Worm (Caenorhabditis elegans): ENCODE data around the gene F25B5.6.

The F25B5.6 gene

ce11 chrIII:5900709-5901108, 47.8 kb downstream of the F25B5.6 start (continued):
- TF ChIP-seq nhr-42 (GFP tag; IDR thresholded peaks at IDR 0.05) (no peak), rbr-2 (tag; optimal IDR thresholded peaks at IDR 0.05) (no peak), ceh-62 (tag; optimal IDR thresholded peaks at IDR 0.05) (no peak), ztf-7 (tag; optimal IDR thresholded peaks at IDR 0.05) (no peak), attf-4 (tag; optimal IDR thresholded peaks at IDR 0.05) (no peak), nhr-10 (tag; optimal IDR thresholded peaks at IDR 0.05) (no peak), ces-1 (GFP tag; optimal IDR thresholded peaks at IDR 0.05) (no peak), duxl-1 (tag; optimal IDR thresholded peaks at IDR 0.05; ENCODE audit: poor library complexity) (no peak), hif-1 (tag; optimal IDR thresholded peaks at IDR 0.05) (no peak), unc-39 (tag; optimal IDR thresholded peaks at IDR 0.05) (no peak), mep-1 (tag; optimal IDR thresholded peaks at IDR 0.05) (peak; percentile 44), gei-8 (GFP tag; optimal IDR thresholded peaks at IDR 0.05) (no peak), ceh-28 (tag; optimal IDR thresholded peaks at IDR 0.05) (no peak), hlh-11 (tag; optimal IDR thresholded peaks at IDR 0.05) (peak; percentile 23), Y75B8A.6 (GFP tag; IDR thresholded peaks at IDR 0.05) (no peak), R02D3.7 (tag; optimal IDR thresholded peaks at IDR 0.05) (no peak), ama-1 (optimal IDR thresholded peaks at IDR 0.05) (no peak), mdt-29 (GFP tag; IDR thresholded peaks at IDR 0.05) (no peak), aha-1 (tag) (no peak), pha-4 (GFP tag; IDR thresholded peaks at IDR 0.05) (no peak), pha-4 (tag; optimal IDR thresholded peaks at IDR 0.05) (peak; percentile 22), lim-7 (GFP tag; IDR thresholded peaks at IDR 0.05) (no peak), zag-1 (tag; optimal IDR thresholded peaks at IDR 0.05) (no peak), unc-130 (GFP tag; optimal IDR thresholded peaks at IDR 0.05) (no peak), egl-27 (tag; optimal IDR thresholded peaks at IDR 0.05) (no peak), spr-1 (tag; optimal IDR thresholded peaks at IDR 0.05) (no peak), snpc-4 (tag; optimal IDR thresholded peaks at IDR 0.05) (no peak)

ce11 chrIII:5898631-5899030, 49.9 kb downstream of the F25B5.6 start:
- TF ChIP-seq hlh-11 (tag; optimal IDR thresholded peaks at IDR 0.05) (peak; percentile 24), mep-1 (tag; optimal IDR thresholded peaks at IDR 0.05) (no peak), nhr-10 (tag; optimal IDR thresholded peaks at IDR 0.05) (no peak), ZK337.2 (GFP tag; IDR thresholded peaks at IDR 0.05) (no peak)

ce11 chrIII:5897468-5897867, 51.1 kb downstream of the F25B5.6 start:
- TF ChIP-seq nhr-111 (GFP tag; optimal IDR thresholded peaks at IDR 0.05), result no peak
- TF ChIP-seq mep-1 (tag; optimal IDR thresholded peaks at IDR 0.05), result peak; percentile 15
- no peak for TF ChIP-seq ces-1 (GFP tag; optimal IDR thresholded peaks at IDR 0.05)
- TF ChIP-seq ceh-20 (GFP tag; IDR thresholded peaks at IDR 0.05), result no peak
- TF ChIP-seq mxl-2 (GFP tag; conservative IDR thresholded peaks at IDR 0.05), result no peak
- TF ChIP-seq aha-1 (tag), result peak; percentile 4
- no peak for TF ChIP-seq nhr-76 (tag; optimal IDR thresholded peaks at IDR 0.05)
- TF ChIP-seq ama-1 (optimal IDR thresholded peaks at IDR 0.05), result no peak
